Worm (Caenorhabditis elegans) whole organism, young adult: ENCODE results near the gene F26A1.9.

Source experiments
- B0035.1 ChIP-seq: sonication (generic microtip); optimal IDR thresholded peaks from 2 replicates; lab custom pipeline; 2016; ENCODE audit warnings: missing genetic modification characterization, mild to moderate bottlenecking, missing compliant biosample characterization, missing genotype, missing genetic modification reagents
- C06A6.2 ChIP-seq: fragments of 200-800 bp; sonication (Bioruptor generic); conservative IDR thresholded peaks from 2 replicates; pipeline ENCODE4 v1.3.6; 2022; ENCODE audit warnings: missing genetic modification characterization, missing compliant biosample characterization
- F10E7.11 ChIP-seq: sonication (generic microtip); optimal IDR thresholded peaks from 2 replicates; lab custom pipeline; 2017; ENCODE audit warnings: mild to moderate bottlenecking, missing genetic modification characterization, moderate library complexity, missing compliant biosample characterization
- F33H1.4 ChIP-seq: fragments of 200-800 bp; sonication (Bioruptor generic); IDR thresholded peaks from 2 replicates; pipeline ENCODE4 v1.3.6; 2022; ENCODE audit warnings: missing genetic modification reagents, missing genetic modification characterization, missing compliant biosample characterization
- F37B4.10 ChIP-seq: fragments of 200-800 bp; sonication (Bioruptor generic); IDR thresholded peaks from 2 replicates; pipeline ENCODE4 v1.3.6; 2022; ENCODE audit warnings: missing genetic modification characterization, missing compliant biosample characterization
- F55B11.4 ChIP-seq: sonication (generic microtip); optimal IDR thresholded peaks from 2 replicates; lab custom pipeline; 2016; ENCODE audit warnings: missing compliant biosample characterization, missing genetic modification characterization, borderline replicate concordance; ENCODE audit not compliant: insufficient read depth
- F57A8.1 ChIP-seq: fragments of 200-800 bp; sonication (Bioruptor generic); optimal IDR thresholded peaks from 2 replicates; lab custom pipeline; 2018; ENCODE audit warnings: mild to moderate bottlenecking, missing genetic modification characterization, moderate library complexity, missing compliant biosample characterization
- T07F8.4 ChIP-seq: sonication (generic microtip); optimal IDR thresholded peaks from 2 replicates; lab custom pipeline; 2016; ENCODE audit warnings: mild to moderate bottlenecking, missing genetic modification characterization, moderate library complexity, missing compliant biosample characterization
- Y79H2A.3 ChIP-seq: fragments of 200-800 bp; sonication (Bioruptor generic); conservative IDR thresholded peaks from 2 replicates; pipeline ENCODE4 v1.3.6; 2022; ENCODE audit warnings: missing genetic modification reagents, missing genetic modification characterization, missing compliant biosample characterization
- akir-1 ChIP-seq: fragments of 200-800 bp; sonication (Bioruptor generic); optimal IDR thresholded peaks from 2 replicates; lab custom pipeline; 2018; ENCODE audit warnings: mild to moderate bottlenecking, missing genetic modification characterization, moderate library complexity, missing compliant biosample characterization
- atf-7 ChIP-seq: sonication (generic microtip); optimal IDR thresholded peaks from 2 replicates; lab custom pipeline; 2017; ENCODE audit warnings: mild to moderate bottlenecking, missing genetic modification characterization, missing compliant biosample characterization
- attf-5 ChIP-seq: fragments of 200-800 bp; sonication (Bioruptor generic); optimal IDR thresholded peaks from 2 replicates; lab custom pipeline; 2018; ENCODE audit warnings: mild to moderate bottlenecking, missing genetic modification characterization, missing compliant biosample characterization
- ccch-3 ChIP-seq: fragments of 200-800 bp; sonication (Bioruptor generic); optimal IDR thresholded peaks from 2 replicates; lab custom pipeline; 2018; ENCODE audit warnings: mild to moderate bottlenecking, missing genetic modification characterization, missing compliant biosample characterization
- cebp-2 ChIP-seq: fragments of 200-800 bp; sonication (Bioruptor generic); IDR thresholded peaks from 2 replicates; pipeline ENCODE4 v1.3.6; 2022; ENCODE audit warnings: missing genetic modification characterization, missing compliant biosample characterization
- ceh-40 ChIP-seq: fragments of 200-800 bp; sonication (Bioruptor generic); IDR thresholded peaks from 2 replicates; pipeline ENCODE4 v1.3.6; 2022; ENCODE audit warnings: missing genetic modification characterization, missing compliant biosample characterization
- ceh-58 ChIP-seq: fragments of 200-800 bp; sonication (Bioruptor generic); IDR thresholded peaks from 2 replicates; pipeline ENCODE4 v1.3.6; 2022; ENCODE audit warnings: missing genetic modification characterization, missing compliant biosample characterization
- ceh-79 ChIP-seq: sonication (generic microtip); optimal IDR thresholded peaks from 2 replicates; lab custom pipeline; 2017; ENCODE audit warnings: mild to moderate bottlenecking, missing genetic modification characterization, missing compliant biosample characterization
- hlh-12 ChIP-seq: sonication (generic microtip); optimal IDR thresholded peaks from 2 replicates; lab custom pipeline; 2016; ENCODE audit warnings: missing genetic modification characterization, missing compliant biosample characterization
- hlh-26 ChIP-seq: fragments of 200-800 bp; sonication (Bioruptor generic); conservative IDR thresholded peaks from 2 replicates; pipeline ENCODE4 v1.3.6; 2022; ENCODE audit warnings: missing genetic modification reagents, missing genetic modification characterization, missing compliant biosample characterization
- hmg-1.2 ChIP-seq: fragments of 200-800 bp; sonication (Bioruptor generic); IDR thresholded peaks from 2 replicates; pipeline ENCODE4 v1.3.6; 2022; ENCODE audit warnings: missing genetic modification reagents, missing genetic modification characterization, missing compliant biosample characterization
- hsf-1 ChIP-seq: fragments of 200-800 bp; sonication (Bioruptor generic); IDR thresholded peaks from 2 replicates; pipeline ENCODE4 v1.3.6; 2022; ENCODE audit warnings: missing genetic modification reagents, missing genetic modification characterization, missing compliant biosample characterization
- let-526 ChIP-seq: fragments of 200-800 bp; sonication (Bioruptor generic); IDR thresholded peaks from 2 replicates; pipeline ENCODE4 v1.3.6; 2022; ENCODE audit warnings: missing genetic modification reagents, missing genetic modification characterization, missing compliant biosample characterization
- lir-1 ChIP-seq: fragments of 200-800 bp; sonication (Bioruptor generic); conservative IDR thresholded peaks from 2 replicates; pipeline ENCODE4 v1.3.6; 2022; ENCODE audit warnings: missing genetic modification reagents, missing genetic modification characterization, missing compliant biosample characterization
- lsl-1 ChIP-seq: fragments of 200-800 bp; sonication (Bioruptor generic); optimal IDR thresholded peaks from 2 replicates; lab custom pipeline; 2018; ENCODE audit warnings: mild to moderate bottlenecking, missing genetic modification characterization, moderate library complexity, missing compliant biosample characterization
- lsy-27 ChIP-seq: sonication (generic microtip); optimal IDR thresholded peaks from 2 replicates; lab custom pipeline; 2017; ENCODE audit warnings: missing genetic modification characterization, mild to moderate bottlenecking, missing compliant biosample characterization, antibody characterized with exemption, missing genotype, borderline replicate concordance; ENCODE audit not compliant: insufficient read depth
- madf-3 ChIP-seq: fragments of 200-800 bp; sonication (Bioruptor generic); IDR thresholded peaks from 2 replicates; pipeline ENCODE4 v1.3.6; 2022; ENCODE audit warnings: missing genetic modification reagents, missing genetic modification characterization, missing compliant biosample characterization
- madf-6 ChIP-seq: fragments of 200-800 bp; sonication (Bioruptor generic); IDR thresholded peaks from 2 replicates; pipeline ENCODE4 v1.3.6; 2022; ENCODE audit warnings: missing genetic modification reagents, missing genetic modification characterization, missing compliant biosample characterization
- mcd-1 ChIP-seq: fragments of 200-800 bp; sonication (Bioruptor generic); IDR thresholded peaks from 2 replicates; pipeline ENCODE4 v1.3.6; 2022; ENCODE audit warnings: missing genetic modification reagents, missing genetic modification characterization, missing compliant biosample characterization
- rcor-1 ChIP-seq: fragments of 200-800 bp; sonication (Bioruptor generic); IDR thresholded peaks from 2 replicates; pipeline ENCODE4 v1.3.6; 2022; ENCODE audit warnings: missing genetic modification reagents, missing genetic modification characterization, missing compliant biosample characterization
- rec-8 ChIP-seq, 2 experiments: sonication (generic microtip); optimal IDR thresholded peaks; 2 replicates each; lab custom pipeline; 2016; ENCODE audit warnings: mild to moderate bottlenecking in 2 of 2, missing genetic modification characterization in 2 of 2, missing genetic modification reagents in 2 of 2, missing genotype in 2 of 2, missing biosample characterization in 1 of 2, missing compliant biosample characterization in 1 of 2, moderate library complexity in 1 of 2
- rpc-1 ChIP-seq, 2 experiments: fragments of 150-350 bp in 1 of 2; sonication (generic microtip) in 1 of 2; optimal IDR thresholded peaks; 2 replicates each; lab custom pipeline; 2014 to 2018; ENCODE audit warnings: missing biosample characterization in 1 of 2, missing genetic modification characterization in 1 of 2, missing genetic modification reagents in 1 of 2, missing genotype in 1 of 2
- snpc-1.3 ChIP-seq: sonication (generic microtip); optimal IDR thresholded peaks from 2 replicates; lab custom pipeline; 2017; ENCODE audit warnings: missing genetic modification characterization, mild to moderate bottlenecking, missing compliant biosample characterization, antibody characterized with exemption, moderate library complexity, missing genotype, missing genetic modification reagents; ENCODE audit not compliant: insufficient read depth
- snpc-4 ChIP-seq, 5 experiments: fragments of 150-350 bp in 1 of 5; sonication (generic microtip) in 4 of 5; optimal IDR thresholded peaks; 2 replicates each; lab custom pipeline; 2014 to 2018; ENCODE audit warnings: missing genetic modification characterization in 5 of 5, missing biosample characterization in 3 of 5, antibody characterized with exemption in 2 of 5, mild to moderate bottlenecking in 2 of 5, missing compliant biosample characterization in 2 of 5, missing genotype in 2 of 5, moderate library complexity in 2 of 5, missing genetic modification reagents in 1 of 5
- unc-130 ChIP-seq: sonication (generic microtip); optimal IDR thresholded peaks from 2 replicates; lab custom pipeline; 2016; ENCODE audit warnings: missing genetic modification reagents, missing genetic modification characterization, missing compliant biosample characterization
- unc-62 ChIP-seq: fragments of 150-350 bp; optimal IDR thresholded peaks from 2 replicates; lab custom pipeline; 2014; ENCODE audit warnings: missing biosample characterization, missing genetic modification reagents, missing genetic modification characterization
- xnd-1 ChIP-seq: sonication (generic microtip); optimal IDR thresholded peaks from 2 replicates; lab custom pipeline; 2016; ENCODE audit warnings: missing genotype, missing genetic modification reagents, missing genetic modification characterization, missing compliant biosample characterization
- ztf-28 ChIP-seq: fragments of 200-800 bp; sonication (Bioruptor generic); IDR thresholded peaks from 2 replicates; pipeline ENCODE4 v1.3.6; 2022; ENCODE audit warnings: missing genetic modification reagents, missing genetic modification characterization, missing compliant biosample characterization

Gene F26A1.9

DNA sequence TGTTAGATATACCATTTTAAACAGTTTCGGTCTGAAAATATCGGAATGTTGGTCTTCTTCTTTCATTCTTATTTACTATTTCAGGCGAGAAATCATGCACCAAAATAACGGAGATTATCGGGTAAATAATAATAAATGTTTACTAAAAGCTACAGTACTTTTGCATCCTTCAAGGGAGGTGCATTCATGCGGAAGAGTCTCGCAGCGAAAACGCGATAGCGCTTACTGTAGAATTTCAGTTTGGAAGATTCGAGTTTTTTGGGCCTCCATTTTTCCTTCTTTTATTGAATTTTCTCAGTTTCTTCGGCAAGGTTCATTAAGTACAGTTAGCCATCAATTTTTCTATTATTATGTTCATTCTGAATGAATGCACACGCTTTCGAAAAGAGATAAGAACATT is 26.8 kb upstream of the F26A1.9 start, which contains the start of gene C35D10.7:
Gene C35D10.7, plus strand, starts transcription at position 85 of the 400 bp plus-strand sequence.
- no peak for TF ChIP-seq snpc-1.3 (tag; lab: Kevin White, UChicago)
- TF ChIP-seq let-526, result no peak
- TF ChIP-seq ceh-40 (GFP tag; lab: Robert Waterston, UW), result no peak
- peak; percentile 88 for TF ChIP-seq lsl-1 (GFP tag; lab: Kevin White, UChicago)
- no peak for TF ChIP-seq atf-7
- no peak for TF ChIP-seq T07F8.4 (tag; lab: Kevin White, UChicago)
- TF ChIP-seq rec-8 (tag; optimal IDR thresholded peaks at IDR 0.05; lab: Kevin White, UChicago), result no peak
- TF ChIP-seq madf-6 (GFP tag; lab: Robert Waterston, UW), result peak; percentile 73; the same call in 1 of the 2 replicates
- TF ChIP-seq akir-1 (GFP tag; lab: Kevin White, UChicago), result no peak
- peak; percentile 14 for TF ChIP-seq xnd-1 (tag; lab: Kevin White, UChicago)
- TF ChIP-seq F37B4.10 (GFP tag; lab: Robert Waterston, UW), result no peak
- no peak for TF ChIP-seq madf-3
- TF ChIP-seq ceh-58, result no peak
- TF ChIP-seq hlh-26 (GFP tag; lab: Robert Waterston, UW), result no peak
- TF ChIP-seq snpc-4 (GFP tag; optimal IDR thresholded peaks at IDR 0.05; lab: Kevin White, UChicago), result no peak
- TF ChIP-seq snpc-4 (tag; optimal IDR thresholded peaks at IDR 0.05; lab: Kevin White, UChicago), result no peak
- no peak for TF ChIP-seq unc-62 (GFP tag; lab: Kevin White, UChicago)
- TF ChIP-seq Y79H2A.3 (GFP tag; lab: Robert Waterston, UW), result no peak
- no peak for TF ChIP-seq rcor-1 (GFP tag; lab: Robert Waterston, UW)
- peak; percentile 25 for TF ChIP-seq unc-130 (GFP tag; lab: Kevin White, UChicago)
- TF ChIP-seq C06A6.2 (GFP tag; lab: Robert Waterston, UW), result no peak
- TF ChIP-seq F33H1.4 (GFP tag; lab: Robert Waterston, UW), result peak; percentile 75
- no peak for TF ChIP-seq ceh-79 (tag; lab: Kevin White, UChicago)
- TF ChIP-seq, all 124 proteins: peak for 5

- TF ChIP-seq F10E7.11 (no peak), akir-1 (GFP tag; lab: Kevin White, UChicago) (no peak), F55B11.4 (no peak), lsy-27 (tag; lab: Kevin White, UChicago) (no peak), rpc-1 (optimal IDR thresholded peaks at IDR 0.05; lab: Kevin White, UChicago) (no peak), rpc-1 (tag; optimal IDR thresholded peaks at IDR 0.05; lab: Kevin White, UChicago) (no peak), hsf-1 (GFP tag; lab: Robert Waterston, UW) (no peak), lir-1 (GFP tag; lab: Robert Waterston, UW) (no peak), ztf-28 (GFP tag; lab: Robert Waterston, UW) (no peak), B0035.1 (no peak), ccch-3 (GFP tag; lab: Kevin White, UChicago) (no peak), attf-5 (GFP tag; lab: Kevin White, UChicago) (no peak), madf-6 (GFP tag; lab: Robert Waterston, UW) (no peak), cebp-2 (GFP tag; lab: Robert Waterston, UW) (no peak), F57A8.1 (no peak), mcd-1 (GFP tag; lab: Robert Waterston, UW) (no peak), hmg-1.2 (no peak), hlh-12 (tag; lab: Kevin White, UChicago) (no peak)
- TF ChIP-seq, all 124 proteins: peak for 0
Measured at ce11 chrIII:4854918-4855317, 25.6 kb upstream of the F26A1.9 start, which contains the start of gene C35D10.8. TSS of gene C35D10.8 (plus strand) at chrIII:4855218.
